Worm (Caenorhabditis elegans) whole organism, L3 larva: ENCODE measurements around the gene ctg-2.

ENCODE experiments used
- R02D3.7 ChIP-seq: fragments of 150-350 bp; optimal IDR thresholded peaks from 2 replicates; lab custom pipeline; 2014; ENCODE audit warnings: missing biosample characterization, missing genetic modification characterization
- ama-1 ChIP-seq: fragments of 150-350 bp; optimal IDR thresholded peaks from 2 replicates; lab custom pipeline; 2018
- fkh-10 ChIP-seq: sonication (generic microtip); optimal IDR thresholded peaks from 2 replicates; lab custom pipeline; 2017; ENCODE audit warnings: missing biosample characterization, missing genetic modification reagents, missing genetic modification characterization
- tbx-2 ChIP-seq: sonication (generic microtip); optimal IDR thresholded peaks from 2 replicates; lab custom pipeline; 2016; ENCODE audit warnings: mild to moderate bottlenecking, missing genetic modification characterization, missing compliant biosample characterization
- unc-39 ChIP-seq: sonication (generic microtip); optimal IDR thresholded peaks from 4 replicates; lab custom pipeline; 2017; ENCODE audit warnings: missing biosample characterization, missing genetic modification characterization

ce11 chrII:8498173-8498572 is 16.7 kb upstream of the ctg-2 start:
- TF ChIP-seq unc-39 (tag; lab: Kevin White, UChicago) (no peak), tbx-2 (tag; lab: Kevin White, UChicago) (no peak), fkh-10 (GFP tag; lab: Kevin White, UChicago) (no peak), ama-1 (lab: Kevin White, UChicago) (no peak), R02D3.7 (tag; lab: Kevin White, UChicago) (no peak)
